Fruit fly (Drosophila melanogaster): ENCODE results near the gene CG7706.

dm6 chr3R:18680332-18680731 lies 2.7 kb downstream of the CG7706 start, which contains the start of the genes CG46318 and ChT:
- TF ChIP-seq dac (GFP tag; optimal IDR thresholded peaks at IDR 0.05) (no peak), Hr39 (GFP tag; optimal IDR thresholded peaks at IDR 0.05) (no peak), cyc (GFP tag; optimal IDR thresholded peaks at IDR 0.05) (no peak), CG3032 (tag; optimal IDR thresholded peaks at IDR 0.05) (no peak), esn (GFP tag; optimal IDR thresholded peaks at IDR 0.05) (no peak), CG32006 (GFP tag; optimal IDR thresholded peaks at IDR 0.05) (no peak), CG8632 (GFP tag; optimal IDR thresholded peaks at IDR 0.05) (no peak), CG10669 (GFP tag; optimal IDR thresholded peaks at IDR 0.05) (no peak)
